Fruit fly (Drosophila melanogaster) whole organism, prepupa: ENCODE data around the gene CG4607.

Experiments
- CG10631 ChIP-seq: fragments of 200-800 bp; sonication (Bioruptor generic); optimal IDR thresholded peaks from 2 replicates; lab custom pipeline; 2016; ENCODE audit warnings: missing biosample characterization, missing genetic modification characterization
- CG10669 ChIP-seq: fragments of 200-800 bp; sonication (Bioruptor generic); optimal IDR thresholded peaks from 3 replicates; lab custom pipeline; 2018; ENCODE audit warnings: missing biosample characterization, mild to moderate bottlenecking, missing genetic modification characterization, moderate library complexity
- CG11902 ChIP-seq: fragments of 200-800 bp; sonication (Bioruptor generic); optimal IDR thresholded peaks from 3 replicates; lab custom pipeline; 2016; ENCODE audit warnings: missing biosample characterization, missing genetic modification characterization
- CG15336 ChIP-seq: fragments of 200-800 bp; sonication (Bioruptor generic); IDR thresholded peaks from 2 replicates; pipeline ENCODE4 v1.3.6; 2022; ENCODE audit warnings: missing biosample characterization, missing genetic modification characterization
- CG1621 ChIP-seq: fragments of 200-800 bp; sonication (Bioruptor generic); optimal IDR thresholded peaks from 3 replicates; lab custom pipeline; 2018; ENCODE audit warnings: missing biosample characterization, mild to moderate bottlenecking, missing genetic modification characterization
- CG3032 ChIP-seq: fragments of 200-800 bp; optimal IDR thresholded peaks from 2 replicates; lab custom pipeline; 2019; ENCODE audit warnings: missing biosample characterization, mild to moderate bottlenecking, missing genetic modification characterization, moderate library complexity
- CG31627 ChIP-seq: fragments of 200-800 bp; sonication (Bioruptor generic); optimal IDR thresholded peaks from 3 replicates; lab custom pipeline; 2016; ENCODE audit warnings: missing biosample characterization, missing genetic modification characterization
- CG32006 ChIP-seq: fragments of 200-800 bp; sonication (Bioruptor generic); optimal IDR thresholded peaks from 3 replicates; lab custom pipeline; 2017; ENCODE audit warnings: missing biosample characterization, mild to moderate bottlenecking, missing genetic modification characterization
- CG3919 ChIP-seq: fragments of 200-800 bp; sonication (Bioruptor generic); optimal IDR thresholded peaks from 3 replicates; lab custom pipeline; 2016; ENCODE audit warnings: missing biosample characterization, missing genetic modification characterization
- CG6276 ChIP-seq: fragments of 200-800 bp; sonication (Bioruptor generic); optimal IDR thresholded peaks from 2 replicates; lab custom pipeline; 2017; ENCODE audit warnings: missing biosample characterization, mild to moderate bottlenecking, missing genetic modification characterization
- CG6792 ChIP-seq: fragments of 200-800 bp; sonication (Bioruptor generic); optimal IDR thresholded peaks from 3 replicates; lab custom pipeline; 2016; ENCODE audit warnings: missing biosample characterization, missing genetic modification characterization
- CG6808 ChIP-seq: fragments of 200-800 bp; sonication (Bioruptor generic); optimal IDR thresholded peaks from 3 replicates; lab custom pipeline; 2017; ENCODE audit warnings: missing biosample characterization, missing genetic modification characterization, mild to moderate bottlenecking, moderate library complexity, missing genetic modification reagents
- CG6854 ChIP-seq: fragments of 200-800 bp; sonication (Bioruptor generic); optimal IDR thresholded peaks from 2 replicates; lab custom pipeline; 2017; ENCODE audit warnings: missing biosample characterization, mild to moderate bottlenecking, missing genetic modification characterization
- CG7368 ChIP-seq: fragments of 200-800 bp; sonication (Bioruptor generic); optimal IDR thresholded peaks from 3 replicates; lab custom pipeline; 2016; ENCODE audit warnings: missing biosample characterization, missing genetic modification characterization
- CG8119 ChIP-seq: fragments of 200-800 bp; sonication (Bioruptor generic); IDR thresholded peaks from 3 replicates; pipeline ENCODE4 v1.3.6; 2022; ENCODE audit warnings: missing biosample characterization, missing genetic modification characterization
- CG8632 ChIP-seq: fragments of 200-800 bp; sonication (Bioruptor generic); optimal IDR thresholded peaks from 3 replicates; lab custom pipeline; 2016; ENCODE audit warnings: missing biosample characterization, missing genetic modification characterization
- CG9139 ChIP-seq: fragments of 200-800 bp; sonication (Bioruptor generic); optimal IDR thresholded peaks from 3 replicates; lab custom pipeline; 2017; ENCODE audit warnings: missing biosample characterization, mild to moderate bottlenecking, missing genetic modification characterization
- Eip75B ChIP-seq: fragments of 200-800 bp; sonication (Bioruptor generic); optimal IDR thresholded peaks from 3 replicates; lab custom pipeline; 2016; ENCODE audit warnings: missing biosample characterization, missing genetic modification characterization
- Eip78C ChIP-seq: fragments of 200-800 bp; sonication (Bioruptor generic); peaks from one replicate; lab custom pipeline; 2016; ENCODE audit warnings: missing biosample characterization, missing genetic modification characterization
- Eip93F ChIP-seq: fragments of 200-800 bp; sonication (Bioruptor generic); optimal IDR thresholded peaks from 2 replicates; lab custom pipeline; 2016; ENCODE audit warnings: missing biosample characterization, mild to moderate bottlenecking, missing genetic modification characterization
- Ets21C ChIP-seq: fragments of 200-800 bp; sonication (Bioruptor generic); optimal IDR thresholded peaks from 3 replicates; lab custom pipeline; 2016; ENCODE audit warnings: missing biosample characterization, missing genetic modification characterization
- Ets96B ChIP-seq: fragments of 200-800 bp; optimal IDR thresholded peaks from 2 replicates; lab custom pipeline; 2019; ENCODE audit warnings: missing biosample characterization, mild to moderate bottlenecking, missing genetic modification characterization, moderate library complexity
- Gug ChIP-seq: fragments of 200-800 bp; sonication (Bioruptor generic); IDR thresholded peaks from 2 replicates; pipeline ENCODE4 v1.3.6; 2022; ENCODE audit warnings: missing biosample characterization, missing genetic modification characterization
- Hr38 ChIP-seq: sonication (Bioruptor generic); optimal IDR thresholded peaks from 2 replicates; lab custom pipeline; 2016; ENCODE audit warnings: missing biosample characterization, missing genetic modification characterization
- Hr39 ChIP-seq: fragments of 200-800 bp; sonication (Bioruptor generic); optimal IDR thresholded peaks from 2 replicates; lab custom pipeline; 2016; ENCODE audit warnings: missing biosample characterization, missing genetic modification characterization
- Lpt ChIP-seq: fragments of 200-800 bp; sonication (Bioruptor generic); optimal IDR thresholded peaks from 3 replicates; lab custom pipeline; 2016; ENCODE audit warnings: missing biosample characterization, missing genetic modification characterization
- Met ChIP-seq: fragments of 200-800 bp; sonication (Bioruptor generic); optimal IDR thresholded peaks from 3 replicates; lab custom pipeline; 2016; ENCODE audit warnings: missing biosample characterization, missing genetic modification characterization
- OdsH ChIP-seq: fragments of 200-800 bp; sonication (Bioruptor generic); optimal IDR thresholded peaks from 3 replicates; lab custom pipeline; 2016; ENCODE audit warnings: missing biosample characterization, missing genetic modification characterization
- Smox ChIP-seq: fragments of 200-800 bp; sonication (Bioruptor generic); optimal IDR thresholded peaks from 3 replicates; lab custom pipeline; 2016; ENCODE audit warnings: missing biosample characterization, missing genetic modification characterization
- Sox102F ChIP-seq: fragments of 200-800 bp; sonication (Bioruptor generic); optimal IDR thresholded peaks from 2 replicates; lab custom pipeline; 2016; ENCODE audit warnings: missing biosample characterization, mild to moderate bottlenecking, missing genetic modification characterization
- Sox14 ChIP-seq: fragments of 200-800 bp; sonication (Bioruptor generic); optimal IDR thresholded peaks from 3 replicates; lab custom pipeline; 2016; ENCODE audit warnings: missing biosample characterization, missing genetic modification characterization
- Sox15 ChIP-seq: fragments of 200-800 bp; sonication (Bioruptor generic); optimal IDR thresholded peaks from 3 replicates; lab custom pipeline; 2016; ENCODE audit warnings: missing biosample characterization, missing genetic modification characterization
- acj6 ChIP-seq: fragments of 200-800 bp; sonication (Bioruptor generic); optimal IDR thresholded peaks from 3 replicates; lab custom pipeline; 2016; ENCODE audit warnings: missing biosample characterization, missing genetic modification characterization
- cyc ChIP-seq: fragments of 200-800 bp; sonication (Bioruptor generic); optimal IDR thresholded peaks from 3 replicates; lab custom pipeline; 2016; ENCODE audit warnings: missing biosample characterization, missing genetic modification characterization
- dac ChIP-seq: fragments of 200-800 bp; sonication (Bioruptor generic); optimal IDR thresholded peaks from 2 replicates; lab custom pipeline; 2017; ENCODE audit warnings: missing biosample characterization, mild to moderate bottlenecking, missing genetic modification characterization
- dsx ChIP-seq: fragments of 200-800 bp; optimal IDR thresholded peaks from 3 replicates; lab custom pipeline; 2019; ENCODE audit warnings: missing biosample characterization, mild to moderate bottlenecking, missing genetic modification characterization, moderate library complexity; ENCODE audit not compliant: poor library complexity, severe bottlenecking
- eg ChIP-seq: fragments of 200-800 bp; sonication (Bioruptor generic); IDR thresholded peaks from 3 replicates; pipeline ENCODE4 v1.3.6; 2022; ENCODE audit warnings: missing biosample characterization, missing genetic modification characterization
- esn ChIP-seq: fragments of 200-800 bp; sonication (Bioruptor generic); optimal IDR thresholded peaks from 2 replicates; lab custom pipeline; 2016; ENCODE audit warnings: missing biosample characterization, mild to moderate bottlenecking, missing genetic modification characterization, moderate library complexity
- fd59A ChIP-seq: fragments of 200-800 bp; sonication (Bioruptor generic); optimal IDR thresholded peaks from 2 replicates; lab custom pipeline; 2017; ENCODE audit warnings: missing biosample characterization, mild to moderate bottlenecking, missing genetic modification characterization, missing genetic modification reagents
- fkh ChIP-seq: fragments of 200-800 bp; sonication (Bioruptor generic); optimal IDR thresholded peaks from 3 replicates; lab custom pipeline; 2017; ENCODE audit warnings: missing biosample characterization, mild to moderate bottlenecking, missing genetic modification characterization, moderate library complexity
- lz ChIP-seq: fragments of 200-800 bp; sonication (Bioruptor generic); optimal IDR thresholded peaks from 3 replicates; lab custom pipeline; 2016; ENCODE audit warnings: missing biosample characterization, missing genetic modification characterization
- net ChIP-seq: fragments of 200-800 bp; sonication (Bioruptor generic); optimal IDR thresholded peaks from 3 replicates; lab custom pipeline; 2016; ENCODE audit warnings: missing biosample characterization, missing genetic modification characterization
- pdm3 ChIP-seq: fragments of 200-800 bp; sonication (Bioruptor generic); optimal IDR thresholded peaks from 3 replicates; lab custom pipeline; 2016; ENCODE audit warnings: missing biosample characterization, missing genetic modification characterization
- spab ChIP-seq: fragments of 200-800 bp; sonication (Bioruptor generic); optimal IDR thresholded peaks from 2 replicates; lab custom pipeline; 2017; ENCODE audit warnings: missing biosample characterization, mild to moderate bottlenecking, missing genetic modification characterization, missing genetic modification reagents
- ss ChIP-seq, 2 experiments: fragments of 200-800 bp; sonication (Bioruptor generic); optimal IDR thresholded peaks; 2 replicates in 1 of 2; 3 replicates in 1 of 2; lab custom pipeline; 2017 to 2018; ENCODE audit warnings: mild to moderate bottlenecking in 2 of 2, missing biosample characterization in 2 of 2, missing genetic modification characterization in 2 of 2, moderate library complexity in 1 of 2
- svp ChIP-seq: fragments of 200-800 bp; sonication (Bioruptor generic); peaks from one replicate; lab custom pipeline; 2016; ENCODE audit warnings: missing biosample characterization, missing genetic modification characterization
- vri ChIP-seq: fragments of 200-800 bp; sonication (Bioruptor generic); optimal IDR thresholded peaks from 3 replicates; lab custom pipeline; 2016; ENCODE audit warnings: missing biosample characterization, mild to moderate bottlenecking, missing genetic modification characterization

The CG4607 gene

DNA sequence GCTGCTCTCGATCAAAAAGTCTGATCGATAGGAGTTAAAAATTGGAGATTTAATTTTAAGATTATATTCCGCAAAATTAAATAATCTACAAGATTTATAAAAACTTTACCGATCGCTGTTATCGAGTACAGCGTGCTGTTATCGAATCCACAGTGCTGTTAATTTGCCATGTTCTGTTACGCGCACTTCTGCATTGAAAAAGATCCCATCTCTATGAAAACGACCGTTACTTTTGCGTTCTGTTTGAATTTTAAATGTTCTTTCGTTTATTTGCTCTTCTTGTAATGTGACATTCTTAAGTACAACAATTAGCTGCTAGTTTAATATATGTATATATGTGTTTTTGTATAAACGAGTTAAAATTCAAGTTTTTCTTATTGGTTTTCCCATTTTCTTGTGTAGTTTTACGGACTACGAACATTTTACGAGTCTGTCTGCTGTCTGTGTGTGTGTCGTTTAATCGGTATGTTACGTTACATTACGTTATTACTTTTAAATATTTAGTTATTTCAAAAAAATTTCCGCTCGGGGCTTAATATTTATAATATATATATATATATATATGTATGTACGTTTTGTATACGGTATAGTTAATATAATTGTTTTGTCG, 5.2 kb downstream of the CG4607 start:
- TF ChIP-seq Sox14 (GFP tag; lab: Kevin White, UChicago), result no peak
- no peak for TF ChIP-seq CG32006 (GFP tag; lab: Kevin White, UChicago)
- no peak for TF ChIP-seq Hr38 (GFP tag; lab: Kevin White, UChicago)
- TF ChIP-seq Hr39 (GFP tag; lab: Kevin White, UChicago), result no peak
- TF ChIP-seq Smox (GFP tag; lab: Kevin White, UChicago), result no peak
- no peak for TF ChIP-seq Ets21C (GFP tag; lab: Kevin White, UChicago)
- no peak for TF ChIP-seq fd59A
- no peak for TF ChIP-seq Lpt
- no peak for TF ChIP-seq CG6854 (GFP tag; lab: Kevin White, UChicago)
- no peak for TF ChIP-seq pdm3
- no peak for TF ChIP-seq spab (GFP tag; lab: Kevin White, UChicago)
- no peak for TF ChIP-seq eg (GFP tag; lab: Robert Waterston, UW)
- TF ChIP-seq CG31627 (GFP tag; lab: Kevin White, UChicago), result no peak
- TF ChIP-seq CG6276 (GFP tag; lab: Kevin White, UChicago), result no peak
- no peak for TF ChIP-seq CG15336
- TF ChIP-seq Eip93F (GFP tag; lab: Kevin White, UChicago), result no peak
- TF ChIP-seq Eip75B (GFP tag; lab: Kevin White, UChicago), result no peak

DNA sequence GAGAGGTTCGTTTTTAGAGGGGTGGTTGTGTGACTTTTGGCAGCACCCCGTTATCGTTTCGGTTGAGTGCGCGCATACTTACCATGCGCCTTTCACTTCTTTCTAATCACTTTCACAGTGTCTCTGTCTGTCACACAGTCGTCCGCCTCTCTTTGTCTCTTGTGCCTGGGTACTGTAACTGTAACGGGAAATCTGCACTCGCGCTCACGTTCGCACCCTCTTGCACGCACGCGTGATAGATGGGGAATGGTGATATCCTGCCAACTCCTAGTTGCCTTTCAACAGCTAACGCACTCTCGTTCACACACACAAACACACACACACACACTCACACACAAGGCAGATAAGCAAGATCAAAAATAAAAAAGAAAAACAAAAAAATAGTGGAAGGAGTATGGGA, 13.2 kb downstream of the CG4607 start:
- no peak for TF ChIP-seq Smox (GFP tag; lab: Kevin White, UChicago)
- no peak for TF ChIP-seq svp
- TF ChIP-seq CG31627 (GFP tag; lab: Kevin White, UChicago), result no peak

DNA sequence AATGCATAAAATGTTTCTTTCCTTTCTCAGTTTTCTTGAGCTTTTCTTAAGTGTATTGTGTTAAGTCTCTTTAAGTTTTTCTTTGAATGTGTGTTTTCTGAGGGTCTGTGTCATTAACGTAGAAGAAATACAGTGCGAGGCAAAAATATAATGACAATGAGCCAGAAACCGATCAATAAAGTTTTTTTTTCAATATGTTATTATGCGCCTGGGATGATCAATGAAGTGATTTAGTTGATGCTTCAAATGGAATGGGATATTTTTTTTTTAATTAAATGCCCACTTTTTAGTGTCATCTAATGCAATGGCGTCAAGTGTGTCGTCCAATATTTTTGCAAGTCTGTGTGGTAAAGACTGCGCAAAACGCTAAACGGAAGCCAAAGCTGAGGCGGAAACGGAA, 17.3 kb downstream of the CG4607 start:
- TF ChIP-seq Sox15 (GFP tag; lab: Kevin White, UChicago), result no peak
- no peak for TF ChIP-seq Eip93F (GFP tag; lab: Kevin White, UChicago)
- TF ChIP-seq Gug (GFP tag; lab: Robert Waterston, UW), result no peak
- no peak for TF ChIP-seq Hr38 (GFP tag; lab: Kevin White, UChicago)
- no peak for TF ChIP-seq fkh
- no peak for TF ChIP-seq ss (GFP tag; optimal IDR thresholded peaks at IDR 0.05; lab: Kevin White, UChicago)
- TF ChIP-seq Met (GFP tag; lab: Kevin White, UChicago), result peak; percentile 40
- TF ChIP-seq CG11902 (GFP tag; lab: Kevin White, UChicago), result no peak
- no peak for TF ChIP-seq CG9139 (GFP tag; lab: Kevin White, UChicago)
- no peak for TF ChIP-seq CG10669 (GFP tag; lab: Kevin White, UChicago)
- TF ChIP-seq CG3919, result no peak
- TF ChIP-seq OdsH (GFP tag; lab: Kevin White, UChicago), result peak; percentile 44
- TF ChIP-seq Sox102F (GFP tag; lab: Kevin White, UChicago), result no peak
- TF ChIP-seq Ets96B, result no peak
- no peak for TF ChIP-seq Ets21C (GFP tag; lab: Kevin White, UChicago)
- TF ChIP-seq CG1621 (tag; lab: Kevin White, UChicago), result no peak
- no peak for TF ChIP-seq CG6808
- TF ChIP-seq Eip78C (GFP tag; lab: Kevin White, UChicago), result peak; percentile 81
- no peak for TF ChIP-seq dac (GFP tag; lab: Kevin White, UChicago)
- no peak for TF ChIP-seq CG6854 (GFP tag; lab: Kevin White, UChicago)
- no peak for TF ChIP-seq CG3032 (tag; lab: Kevin White, UChicago)
- no peak for TF ChIP-seq net (GFP tag; lab: Kevin White, UChicago)
- TF ChIP-seq vri (GFP tag; lab: Kevin White, UChicago), result no peak
- no peak for TF ChIP-seq dsx (GFP tag; lab: Kevin White, UChicago)
- TF ChIP-seq Eip75B (GFP tag; lab: Kevin White, UChicago), result no peak
- no peak for TF ChIP-seq Sox14 (GFP tag; lab: Kevin White, UChicago)
- TF ChIP-seq lz (GFP tag; lab: Kevin White, UChicago), result peak; percentile 7
- TF ChIP-seq esn (GFP tag; lab: Kevin White, UChicago), result peak; percentile 39
- TF ChIP-seq CG10631 (GFP tag; lab: Kevin White, UChicago), result peak; percentile 23
- TF ChIP-seq CG7368 (GFP tag; lab: Kevin White, UChicago), result no peak
- peak; percentile 36 for TF ChIP-seq acj6 (GFP tag; lab: Kevin White, UChicago)
- TF ChIP-seq CG6792 (GFP tag; lab: Kevin White, UChicago), result peak; percentile 19
- no peak for TF ChIP-seq Smox (GFP tag; lab: Kevin White, UChicago)
- no peak for TF ChIP-seq spab (GFP tag; lab: Kevin White, UChicago)
- peak; percentile 41 for TF ChIP-seq cyc
- no peak for TF ChIP-seq fd59A
- TF ChIP-seq CG8119, result peak; percentile 43; the same call in 1 of the 3 replicates
- no peak for TF ChIP-seq CG8632 (GFP tag; lab: Kevin White, UChicago)
